Fruit fly (Drosophila melanogaster) whole organism: ENCODE results near the gene NimC4.

Experiments
- CG8478 ChIP-seq: fragments of >200 bp; optimal IDR thresholded peaks from 2 replicates; lab custom pipeline; 2018; ENCODE audit warnings: inconsistent platforms
- Dll ChIP-seq: fragments of >200 bp; optimal IDR thresholded peaks from 2 replicates; lab custom pipeline; 2017

DNA sequence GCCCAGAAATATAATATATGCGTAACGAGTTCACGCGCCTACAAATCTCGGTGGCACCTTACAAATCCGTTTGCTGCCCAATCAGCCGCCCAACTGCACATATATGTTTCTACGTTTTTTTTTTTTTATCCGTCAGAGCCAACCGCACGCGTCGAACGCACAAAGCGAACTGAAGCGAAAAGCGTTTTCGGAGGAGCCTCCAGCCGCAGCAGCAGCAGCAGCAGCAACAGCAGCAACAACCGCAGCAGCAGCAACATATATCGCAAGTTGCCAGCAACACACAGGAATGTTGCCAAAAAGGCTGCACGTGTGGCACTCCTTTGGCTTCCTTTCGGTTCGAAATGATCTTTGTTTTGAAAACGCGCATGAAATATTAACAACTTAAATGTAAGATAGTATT, 46.3 kb upstream of the NimC4 start, which contains the start of gene rk:
- TF ChIP-seq CG8478 (lab: Kevin White, UChicago) (no peak), Dll (lab: Kevin White, UChicago) (no peak)
